Fruit fly (Drosophila melanogaster) whole organism, embryonic: ENCODE results near the gene Notum.
A peak's percentile ranks its signal among the peaks of the same experiment; 100 is the strongest.

Source experiments
- Abd-B ChIP-seq: fragments of 200-800 bp; sonication (Bioruptor generic); optimal IDR thresholded peaks from 2 replicates; lab custom pipeline; 2018; ENCODE audit warnings: missing biosample characterization, mild to moderate bottlenecking, missing genetic modification characterization, moderate library complexity
- Bdp1 ChIP-seq: fragments of 200-800 bp; sonication (Bioruptor generic); optimal IDR thresholded peaks from 3 replicates; lab custom pipeline; 2016; ENCODE audit warnings: missing biosample characterization, missing genetic modification characterization
- CG10147 ChIP-seq: fragments of 200-800 bp; sonication (Bioruptor generic); optimal IDR thresholded peaks from 2 replicates; lab custom pipeline; 2019; ENCODE audit warnings: missing biosample characterization, mild to moderate bottlenecking, missing genetic modification characterization, moderate library complexity
- CG10543 ChIP-seq: fragments of 200-800 bp; sonication (Bioruptor generic); optimal IDR thresholded peaks from 3 replicates; lab custom pipeline; 2017; ENCODE audit warnings: missing biosample characterization, mild to moderate bottlenecking, missing genetic modification characterization, moderate library complexity
- CG10565 ChIP-seq: fragments of 200-800 bp; sonication (Bioruptor generic); optimal IDR thresholded peaks from 3 replicates; lab custom pipeline; 2016; ENCODE audit warnings: missing biosample characterization, mild to moderate bottlenecking, missing genetic modification characterization
- CG12071 ChIP-seq: fragments of 200-800 bp; sonication (Bioruptor generic); optimal IDR thresholded peaks from 3 replicates; lab custom pipeline; 2018; ENCODE audit warnings: missing biosample characterization, mild to moderate bottlenecking, missing genetic modification characterization
- CG12391 ChIP-seq: fragments of 200-800 bp; sonication (Bioruptor generic); optimal IDR thresholded peaks from 3 replicates; lab custom pipeline; 2018; ENCODE audit warnings: missing biosample characterization, mild to moderate bottlenecking, missing genetic modification characterization, moderate library complexity
- CG13424 ChIP-seq: fragments of 200-800 bp; sonication (Bioruptor generic); optimal IDR thresholded peaks from 2 replicates; lab custom pipeline; 2019; ENCODE audit warnings: missing biosample characterization, mild to moderate bottlenecking, missing genetic modification characterization, moderate library complexity
- CG14965 ChIP-seq: fragments of 200-800 bp; sonication (Bioruptor generic); optimal IDR thresholded peaks from 2 replicates; lab custom pipeline; 2016; ENCODE audit warnings: missing biosample characterization, missing genetic modification characterization, borderline replicate concordance
- CG15073 ChIP-seq: fragments of 200-800 bp; sonication (Bioruptor generic); optimal IDR thresholded peaks from 2 replicates; lab custom pipeline; 2016; ENCODE audit warnings: missing biosample characterization, missing genetic modification characterization
- CG1603 ChIP-seq: fragments of 200-800 bp; sonication (Bioruptor generic); optimal IDR thresholded peaks from 2 replicates; lab custom pipeline; 2019; ENCODE audit warnings: missing biosample characterization, mild to moderate bottlenecking, missing genetic modification characterization, moderate library complexity
- CG17359 ChIP-seq: fragments of 200-800 bp; sonication (Bioruptor generic); optimal IDR thresholded peaks from 3 replicates; lab custom pipeline; 2018; ENCODE audit warnings: missing biosample characterization, mild to moderate bottlenecking, missing genetic modification characterization, moderate library complexity
- CG30431 ChIP-seq: fragments of 200-800 bp; sonication (Bioruptor generic); optimal IDR thresholded peaks from 2 replicates; lab custom pipeline; 2017; ENCODE audit warnings: missing biosample characterization, missing genetic modification characterization
- CG31441 ChIP-seq: fragments of 200-800 bp; sonication (Bioruptor generic); IDR thresholded peaks from 2 replicates; pipeline ENCODE4 v1.3.6; 2022; ENCODE audit warnings: missing biosample characterization, missing genetic modification characterization
- CG34376 ChIP-seq: fragments of 200-800 bp; sonication (Bioruptor generic); optimal IDR thresholded peaks from 2 replicates; lab custom pipeline; 2018; ENCODE audit warnings: missing biosample characterization, mild to moderate bottlenecking, missing genetic modification characterization
- CG7357 ChIP-seq: fragments of 200-800 bp; sonication (Bioruptor generic); IDR thresholded peaks from 3 replicates; pipeline ENCODE4 v1.3.6; 2022; ENCODE audit warnings: missing biosample characterization, missing genetic modification characterization
- CG8089 ChIP-seq: fragments of 200-800 bp; sonication (Bioruptor generic); optimal IDR thresholded peaks from 3 replicates; lab custom pipeline; 2016; ENCODE audit warnings: missing biosample characterization, missing genetic modification characterization
- CG8359 ChIP-seq: fragments of 200-800 bp; sonication (Bioruptor generic); optimal IDR thresholded peaks from 2 replicates; lab custom pipeline; 2017; ENCODE audit warnings: missing biosample characterization, mild to moderate bottlenecking, missing genetic modification characterization, borderline replicate concordance
- CG9215 ChIP-seq: fragments of 200-800 bp; sonication (Bioruptor generic); IDR thresholded peaks from 2 replicates; pipeline ENCODE4 v1.3.6; 2022; ENCODE audit warnings: missing biosample characterization, missing genetic modification characterization
- CG9932 ChIP-seq: fragments of 200-800 bp; sonication (Bioruptor generic); IDR thresholded peaks from 2 replicates; pipeline ENCODE4 v1.3.6; 2022; ENCODE audit warnings: missing biosample characterization, missing genetic modification characterization
- Ets97D ChIP-seq: fragments of 200-800 bp; sonication (Bioruptor generic); optimal IDR thresholded peaks from 3 replicates; lab custom pipeline; 2016; ENCODE audit warnings: missing biosample characterization, missing genetic modification characterization
- HHEX ChIP-seq: fragments of 200-800 bp; sonication (Bioruptor generic); optimal IDR thresholded peaks from 3 replicates; lab custom pipeline; 2017; ENCODE audit warnings: missing biosample characterization, mild to moderate bottlenecking, missing genetic modification characterization, missing genetic modification reagents
- HLH4C ChIP-seq: fragments of 200-800 bp; sonication (Bioruptor generic); IDR thresholded peaks from 3 replicates; pipeline ENCODE4 v1.3.6; 2022; ENCODE audit warnings: missing biosample characterization, missing genetic modification characterization; ENCODE audit not compliant: partially characterized antibody
- Lhr ChIP-seq: fragments of 200-800 bp; sonication (Bioruptor generic); optimal IDR thresholded peaks from 3 replicates; lab custom pipeline; 2017; ENCODE audit warnings: mild to moderate bottlenecking, missing biosample characterization, missing genetic modification reagents, missing genetic modification characterization
- MESR4 ChIP-seq: fragments of 200-800 bp; sonication (Bioruptor generic); optimal IDR thresholded peaks from 2 replicates; lab custom pipeline; 2018; ENCODE audit warnings: missing biosample characterization, mild to moderate bottlenecking, missing genetic modification characterization, moderate library complexity
- Mes4 ChIP-seq: fragments of 200-800 bp; sonication (Bioruptor generic); optimal IDR thresholded peaks from 2 replicates; lab custom pipeline; 2016; ENCODE audit warnings: missing biosample characterization, missing genetic modification characterization
- NC2α ChIP-seq: fragments of 200-800 bp; sonication (Bioruptor generic); optimal IDR thresholded peaks from 2 replicates; lab custom pipeline; 2016; ENCODE audit warnings: missing biosample characterization, missing genetic modification characterization
- NFAT ChIP-seq: fragments of 200-800 bp; sonication (Bioruptor generic); IDR thresholded peaks from 2 replicates; pipeline ENCODE4 v1.3.6; 2022; ENCODE audit warnings: missing biosample characterization, missing genetic modification characterization
- Nf-YC ChIP-seq: fragments of 200-800 bp; optimal IDR thresholded peaks from 3 replicates; lab custom pipeline; 2019; ENCODE audit warnings: missing biosample characterization, mild to moderate bottlenecking, missing genetic modification characterization, moderate library complexity
- NfI ChIP-seq: fragments of 200-800 bp; sonication (Bioruptor generic); optimal IDR thresholded peaks from 3 replicates; lab custom pipeline; 2018; ENCODE audit warnings: missing biosample characterization, mild to moderate bottlenecking, missing genetic modification characterization, moderate library complexity
- Ptx1 ChIP-seq: fragments of 200-800 bp; sonication (Bioruptor generic); IDR thresholded peaks from 2 replicates; pipeline ENCODE4 v1.3.6; 2022; ENCODE audit warnings: missing biosample characterization, missing genetic modification characterization
- Scr ChIP-seq: fragments of 200-800 bp; sonication (Bioruptor generic); IDR thresholded peaks from 2 replicates; pipeline ENCODE4 v1.3.6; 2022; ENCODE audit warnings: missing biosample characterization, missing genetic modification characterization; ENCODE audit not compliant: partially characterized antibody
- abd-A ChIP-seq: fragments of 200-800 bp; sonication (Bioruptor generic); optimal IDR thresholded peaks from 3 replicates; lab custom pipeline; 2019; ENCODE audit warnings: missing biosample characterization, mild to moderate bottlenecking, missing genetic modification characterization, moderate library complexity
- croc ChIP-seq: fragments of 200-800 bp; sonication (Bioruptor generic); conservative IDR thresholded peaks from 3 replicates; pipeline ENCODE4 v1.3.6; 2022; ENCODE audit warnings: missing biosample characterization, missing genetic modification characterization
- disco-r ChIP-seq: fragments of 200-800 bp; sonication (Bioruptor generic); optimal IDR thresholded peaks from 2 replicates; lab custom pipeline; 2016; ENCODE audit warnings: missing biosample characterization, missing genetic modification characterization
- eve ChIP-seq, 2 experiments: fragments of >200 bp; optimal IDR thresholded peaks; 2 replicates each; lab custom pipeline; 2017; ENCODE audit warnings: missing biosample characterization in 2 of 2, missing genetic modification characterization in 2 of 2
- eyg ChIP-seq: fragments of 200-800 bp; sonication (Bioruptor generic); optimal IDR thresholded peaks from 3 replicates; lab custom pipeline; 2016; ENCODE audit warnings: missing biosample characterization, missing genetic modification characterization
- ftz-f1 ChIP-seq: fragments of 200-800 bp; sonication (Bioruptor generic); optimal IDR thresholded peaks from 2 replicates; lab custom pipeline; 2016; ENCODE audit warnings: missing biosample characterization, missing genetic modification characterization
- gce ChIP-seq: fragments of 200-800 bp; sonication (Bioruptor generic); IDR thresholded peaks from 3 replicates; pipeline ENCODE4 v1.3.6; 2022; ENCODE audit warnings: missing biosample characterization, missing genetic modification characterization
- mam ChIP-seq: fragments of 200-800 bp; sonication (Bioruptor generic); optimal IDR thresholded peaks from 3 replicates; lab custom pipeline; 2016; ENCODE audit warnings: missing biosample characterization, missing genetic modification characterization
- mirr ChIP-seq: fragments of 200-800 bp; sonication (Bioruptor generic); optimal IDR thresholded peaks from 3 replicates; lab custom pipeline; 2018; ENCODE audit warnings: missing biosample characterization, mild to moderate bottlenecking, missing genetic modification characterization
- p53 ChIP-seq: fragments of 200-800 bp; sonication (Bioruptor generic); optimal IDR thresholded peaks from 2 replicates; lab custom pipeline; 2016; ENCODE audit warnings: missing biosample characterization, missing genetic modification characterization
- pros ChIP-seq: fragments of 200-800 bp; sonication (Bioruptor generic); optimal IDR thresholded peaks from 3 replicates; lab custom pipeline; 2019; ENCODE audit warnings: missing biosample characterization, mild to moderate bottlenecking, missing genetic modification characterization, moderate library complexity
- shn ChIP-seq: fragments of 200-800 bp; sonication (Bioruptor generic); optimal IDR thresholded peaks from 3 replicates; lab custom pipeline; 2016; ENCODE audit warnings: missing biosample characterization, missing genetic modification characterization
- sim ChIP-seq: fragments of 200-800 bp; sonication (Bioruptor generic); IDR thresholded peaks from 2 replicates; pipeline ENCODE4 v1.3.6; 2022; ENCODE audit warnings: missing biosample characterization, missing genetic modification characterization
- slbo ChIP-seq: fragments of 200-800 bp; sonication (Bioruptor generic); IDR thresholded peaks from 2 replicates; pipeline ENCODE4 v1.3.6; 2022; ENCODE audit warnings: missing biosample characterization, missing genetic modification characterization
- stc ChIP-seq: fragments of 200-800 bp; sonication (Bioruptor generic); IDR thresholded peaks from 2 replicates; pipeline ENCODE4 v1.3.6; 2022; ENCODE audit warnings: missing biosample characterization, missing genetic modification characterization
- unpg ChIP-seq: fragments of 200-800 bp; sonication (Bioruptor generic); optimal IDR thresholded peaks from 3 replicates; lab custom pipeline; 2018; ENCODE audit warnings: missing biosample characterization, mild to moderate bottlenecking, missing genetic modification characterization, moderate library complexity
- zfh2 ChIP-seq: fragments of 200-800 bp; sonication (Bioruptor generic); optimal IDR thresholded peaks from 2 replicates; lab custom pipeline; 2016; ENCODE audit warnings: missing biosample characterization, missing genetic modification characterization

The Notum gene

DNA sequence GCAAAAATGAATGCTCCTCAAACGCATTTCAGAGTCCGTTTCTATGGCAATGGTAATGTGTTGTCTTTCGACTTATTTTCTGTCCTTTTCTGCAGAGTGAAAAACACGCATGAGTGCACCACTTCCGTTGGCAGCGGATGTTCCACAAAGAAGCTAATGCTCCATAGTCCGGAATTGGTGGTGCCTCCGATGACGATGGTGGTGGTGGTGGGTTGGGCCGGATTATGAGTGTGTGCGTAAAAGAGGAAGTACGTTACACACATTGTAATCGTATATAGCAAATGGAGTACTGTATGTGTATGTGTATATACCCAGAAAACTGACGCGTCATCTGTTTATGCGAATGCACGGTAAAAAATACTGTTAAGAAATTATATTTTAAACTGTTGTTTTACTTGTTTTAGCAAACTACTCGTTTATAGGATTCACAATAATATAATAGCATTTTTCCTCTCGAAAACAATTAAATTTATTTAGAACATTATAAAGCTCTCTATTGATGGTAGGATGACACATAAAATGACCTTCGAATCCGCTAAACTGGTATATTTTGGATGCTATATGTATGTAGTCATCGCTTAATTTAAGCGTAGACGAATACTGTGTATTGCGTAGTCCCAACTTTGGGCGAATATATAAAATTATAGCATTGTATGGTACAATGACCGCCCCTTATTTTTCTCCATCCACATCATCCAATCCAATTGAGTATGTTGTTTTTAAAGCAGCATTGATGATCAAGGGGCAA, 22.0 kb downstream of the Notum start (continued):
- TF ChIP-seq CG9932 (peak; percentile 26; the same call in 1 of the 2 replicates), Scr (GFP tag; lab: Robert Waterston, UW) (no peak), CG8359 (peak; percentile 59), Bdp1 (GFP tag; lab: Kevin White, UChicago) (no peak), p53 (GFP tag; lab: Kevin White, UChicago) (no peak), CG9215 (GFP tag; lab: Robert Waterston, UW) (no peak), ftz-f1 (no peak), CG1603 (peak; percentile 55), NC2α (no peak), CG10565 (GFP tag; lab: Kevin White, UChicago) (no peak), Abd-B (GFP tag; lab: Kevin White, UChicago) (peak; percentile 27), HHEX (GFP tag; lab: Kevin White, UChicago) (no peak), CG8089 (no peak), slbo (peak; percentile 64), abd-A (tag; lab: Kevin White, UChicago) (no peak), eve (GFP tag; optimal IDR thresholded peaks at IDR 0.05; lab: Kevin White, UChicago) (no peak), CG17359 (tag; lab: Kevin White, UChicago) (peak; percentile 23), gce (GFP tag; lab: Robert Waterston, UW) (peak; percentile 83; the same call in 2 of the 3 replicates), CG7357 (GFP tag; lab: Robert Waterston, UW) (no peak), HLH4C (no peak), disco-r (GFP tag; lab: Kevin White, UChicago) (no peak), NFAT (GFP tag; lab: Robert Waterston, UW) (peak; percentile 14; the same call in 1 of the 2 replicates), CG30431 (GFP tag; lab: Kevin White, UChicago) (no peak), CG12391 (tag; lab: Kevin White, UChicago) (peak; percentile 71), stc (GFP tag; lab: Robert Waterston, UW) (peak; percentile 72), CG12071 (GFP tag; lab: Kevin White, UChicago) (peak; percentile 11), CG10147 (GFP tag; lab: Kevin White, UChicago) (peak; percentile 27), CG34376 (no peak), CG15073 (GFP tag; lab: Kevin White, UChicago) (no peak), CG14965 (no peak), MESR4 (GFP tag; lab: Kevin White, UChicago) (no peak), zfh2 (GFP tag; lab: Kevin White, UChicago) (no peak), unpg (peak; percentile 73), NfI (GFP tag; lab: Kevin White, UChicago) (no peak), Mes4 (no peak), mam (GFP tag; lab: Kevin White, UChicago) (no peak), CG13424 (tag; lab: Kevin White, UChicago) (peak; percentile 22), CG31441 (GFP tag; lab: Robert Waterston, UW) (peak; percentile 61), CG10543 (GFP tag; lab: Kevin White, UChicago) (no peak), Lhr (no peak), Nf-YC (tag; lab: Kevin White, UChicago) (no peak), Ets97D (GFP tag; lab: Kevin White, UChicago) (no peak), eyg (GFP tag; lab: Kevin White, UChicago) (no peak), mirr (GFP tag; lab: Kevin White, UChicago) (no peak), sim (GFP tag; lab: Robert Waterston, UW) (peak; percentile 5; the same call in 1 of the 2 replicates), pros (GFP tag; lab: Kevin White, UChicago) (peak; percentile 90), Ptx1 (GFP tag; lab: Robert Waterston, UW) (peak; percentile 14), shn (GFP tag; lab: Kevin White, UChicago) (no peak), croc (GFP tag; lab: Robert Waterston, UW) (no peak; the same call in 2 of the 3 replicates)
